Worm (Caenorhabditis elegans) whole organism, L3 larva: Measurements from ENCODE around the gene sec-10.
A peak's percentile ranks its signal among the peaks of the same experiment; 100 is the strongest.

Experiments
- R02D3.7 ChIP-seq: fragments of 150-350 bp; optimal IDR thresholded peaks from 2 replicates; lab custom pipeline; 2014; ENCODE audit warnings: missing biosample characterization, missing genetic modification characterization
- ZK546.5 ChIP-seq: sonication (generic microtip); optimal IDR thresholded peaks from 2 replicates; lab custom pipeline; 2017; ENCODE audit warnings: missing biosample characterization, missing genetic modification characterization
- aly-2 ChIP-seq: fragments of 150-350 bp; optimal IDR thresholded peaks from 2 replicates; lab custom pipeline; 2014; ENCODE audit warnings: missing biosample characterization, missing genetic modification characterization
- ama-1 ChIP-seq: fragments of 150-350 bp; optimal IDR thresholded peaks from 2 replicates; lab custom pipeline; 2018
- ceh-28 ChIP-seq: fragments of 150-350 bp; optimal IDR thresholded peaks from 2 replicates; lab custom pipeline; 2014; ENCODE audit warnings: missing biosample characterization, missing genetic modification reagents, missing genetic modification characterization
- ceh-9 ChIP-seq: sonication (generic microtip); optimal IDR thresholded peaks from 2 replicates; lab custom pipeline; 2018; ENCODE audit warnings: missing biosample characterization, missing genetic modification characterization
- daf-12 ChIP-seq: fragments of 150-350 bp; optimal IDR thresholded peaks from 2 replicates; lab custom pipeline; 2014; ENCODE audit warnings: missing biosample characterization, missing genetic modification reagents, missing genetic modification characterization
- egl-27 ChIP-seq: sonication (generic microtip); optimal IDR thresholded peaks from 4 replicates; lab custom pipeline; 2017; ENCODE audit warnings: missing biosample characterization, missing genetic modification reagents, missing genetic modification characterization
- egl-5 ChIP-seq: fragments of 150-350 bp; optimal IDR thresholded peaks from 2 replicates; lab custom pipeline; 2017; ENCODE audit warnings: missing biosample characterization, missing genetic modification reagents, missing genetic modification characterization, inconsistent platforms
- elt-1 ChIP-seq: fragments of 150-350 bp; optimal IDR thresholded peaks from 2 replicates; lab custom pipeline; 2014; ENCODE audit warnings: missing biosample characterization, missing genetic modification characterization
- elt-2 ChIP-seq: sonication (generic microtip); optimal IDR thresholded peaks from 2 replicates; lab custom pipeline; 2016; ENCODE audit warnings: missing genetic modification reagents, mild to moderate bottlenecking, missing genetic modification characterization, missing compliant biosample characterization
- elt-3 ChIP-seq, 3 experiments: fragments of 150-350 bp in 1 of 3; sonication (generic microtip) in 2 of 3; optimal IDR thresholded peaks; 2 replicates in 2 of 3; 4 replicates in 1 of 3; lab custom pipeline; 2014 to 2017; ENCODE audit warnings: missing biosample characterization in 3 of 3, missing genetic modification characterization in 3 of 3
- fkh-10 ChIP-seq: sonication (generic microtip); optimal IDR thresholded peaks from 2 replicates; lab custom pipeline; 2017; ENCODE audit warnings: missing biosample characterization, missing genetic modification reagents, missing genetic modification characterization
- fkh-2 ChIP-seq: fragments of 150-350 bp; optimal IDR thresholded peaks from 2 replicates; lab custom pipeline; 2014; ENCODE audit warnings: missing biosample characterization, missing genetic modification reagents, missing genetic modification characterization
- hmg-11 ChIP-seq: sonication (generic microtip); optimal IDR thresholded peaks from 2 replicates; lab custom pipeline; 2016; ENCODE audit warnings: missing genetic modification characterization, missing compliant biosample characterization
- jun-1 ChIP-seq: fragments of 150-350 bp; optimal IDR thresholded peaks from 2 replicates; lab custom pipeline; 2014; ENCODE audit warnings: missing biosample characterization, missing genetic modification reagents, missing genetic modification characterization
- lin-15B ChIP-seq: fragments of 150-350 bp; optimal IDR thresholded peaks from 2 replicates; lab custom pipeline; 2014; ENCODE audit warnings: missing biosample characterization, missing genetic modification characterization
- lin-39 ChIP-seq: fragments of 150-350 bp; optimal IDR thresholded peaks from 2 replicates; lab custom pipeline; 2018; ENCODE audit warnings: missing biosample characterization, missing genetic modification reagents, missing genetic modification characterization
- lsy-12 ChIP-seq: sonication (generic microtip); optimal IDR thresholded peaks from 2 replicates; lab custom pipeline; 2016; ENCODE audit warnings: mild to moderate bottlenecking, missing genetic modification characterization, missing compliant biosample characterization
- mdl-1 ChIP-seq: fragments of 150-350 bp; optimal IDR thresholded peaks from 2 replicates; lab custom pipeline; 2014; ENCODE audit warnings: missing biosample characterization, missing genetic modification characterization
- nfya-1 ChIP-seq: sonication (generic microtip); optimal IDR thresholded peaks from 2 replicates; lab custom pipeline; 2017; ENCODE audit warnings: missing genetic modification characterization, mild to moderate bottlenecking, missing compliant biosample characterization, antibody characterized with exemption, moderate library complexity; ENCODE audit not compliant: insufficient read depth
- nhr-11 ChIP-seq: fragments of 150-350 bp; optimal IDR thresholded peaks from 2 replicates; lab custom pipeline; 2014; ENCODE audit warnings: missing biosample characterization, missing genetic modification characterization
- nhr-12 ChIP-seq: fragments of 150-350 bp; optimal IDR thresholded peaks from 2 replicates; lab custom pipeline; 2014; ENCODE audit warnings: missing biosample characterization, missing genetic modification characterization
- nhr-23 ChIP-seq: fragments of 150-350 bp; optimal IDR thresholded peaks from 2 replicates; lab custom pipeline; 2014; ENCODE audit warnings: missing biosample characterization, missing genetic modification reagents, missing genetic modification characterization
- nhr-237 ChIP-seq: fragments of 150-350 bp; optimal IDR thresholded peaks from 2 replicates; lab custom pipeline; 2014; ENCODE audit warnings: missing biosample characterization, missing genetic modification characterization
- nhr-25 ChIP-seq: sonication (generic microtip); optimal IDR thresholded peaks from 2 replicates; lab custom pipeline; 2017; ENCODE audit warnings: missing biosample characterization, missing genetic modification characterization
- nhr-28 ChIP-seq: fragments of 150-350 bp; optimal IDR thresholded peaks from 2 replicates; lab custom pipeline; 2014; ENCODE audit warnings: missing biosample characterization, missing genetic modification characterization
- nhr-43 ChIP-seq: sonication (generic microtip); optimal IDR thresholded peaks from 2 replicates; lab custom pipeline; 2016; ENCODE audit warnings: mild to moderate bottlenecking, missing genetic modification characterization, missing compliant biosample characterization; ENCODE audit not compliant: poor library complexity, severe bottlenecking
- nhr-67 ChIP-seq: fragments of 150-350 bp; optimal IDR thresholded peaks from 2 replicates; lab custom pipeline; 2014; ENCODE audit warnings: missing biosample characterization, missing genetic modification characterization
- nhr-76 ChIP-seq: fragments of 150-350 bp; sonication (generic microtip); optimal IDR thresholded peaks from 5 replicates; lab custom pipeline; 2014; ENCODE audit warnings: missing biosample characterization, missing genetic modification characterization
- nhr-77 ChIP-seq: fragments of 150-350 bp; optimal IDR thresholded peaks from 2 replicates; lab custom pipeline; 2014; ENCODE audit warnings: missing biosample characterization, missing genetic modification characterization
- pha-4 ChIP-seq: fragments of 150-350 bp; optimal IDR thresholded peaks from 2 replicates; lab custom pipeline; 2014; ENCODE audit warnings: missing biosample characterization, missing genetic modification reagents, missing genetic modification characterization
- pqm-1 ChIP-seq: fragments of 150-350 bp; optimal IDR thresholded peaks from 2 replicates; lab custom pipeline; 2017; ENCODE audit warnings: missing biosample characterization, missing genetic modification characterization, inconsistent platforms
- sea-2 ChIP-seq: fragments of 150-350 bp; sonication (generic microtip); optimal IDR thresholded peaks from 4 replicates; lab custom pipeline; 2014; ENCODE audit warnings: missing biosample characterization, missing genetic modification reagents, missing genetic modification characterization
- skn-1 ChIP-seq: fragments of 150-350 bp; optimal IDR thresholded peaks from 2 replicates; lab custom pipeline; 2014; ENCODE audit warnings: missing biosample characterization, missing genetic modification characterization
- snpc-4 ChIP-seq: fragments of 150-350 bp; optimal IDR thresholded peaks from 2 replicates; lab custom pipeline; 2014; ENCODE audit warnings: missing biosample characterization, missing genetic modification characterization
- unc-39 ChIP-seq: sonication (generic microtip); optimal IDR thresholded peaks from 4 replicates; lab custom pipeline; 2017; ENCODE audit warnings: missing biosample characterization, missing genetic modification characterization
- unc-62 ChIP-seq: fragments of 150-350 bp; sonication (generic microtip); optimal IDR thresholded peaks from 4 replicates; lab custom pipeline; 2014; ENCODE audit warnings: missing biosample characterization, missing genetic modification reagents, missing genetic modification characterization
- ztf-4 ChIP-seq: fragments of 150-350 bp; optimal IDR thresholded peaks from 2 replicates; lab custom pipeline; 2014; ENCODE audit warnings: missing biosample characterization, missing genetic modification characterization

Gene sec-10

ce11 chrIV:7791821-7792446, 9.6 kb upstream of the sec-10 start, which contains the start of gene C33H5.13:
TSS of gene C33H5.13 (minus strand) at chrIV:7792263.
- TF ChIP-seq pha-4 (tag; lab: Kevin White, UChicago), result peak; percentile 49
- TF ChIP-seq fkh-10 (GFP tag; lab: Kevin White, UChicago), result no peak
- TF ChIP-seq nhr-67 (tag; lab: Kevin White, UChicago), result no peak
- TF ChIP-seq unc-62 (GFP tag; lab: Kevin White, UChicago), result no peak
- no peak for TF ChIP-seq ztf-4
- TF ChIP-seq pqm-1 (tag; lab: Kevin White, UChicago), result peak; percentile 73
- no peak for TF ChIP-seq ceh-9 (tag; lab: Kevin White, UChicago)
- TF ChIP-seq R02D3.7 (tag; lab: Kevin White, UChicago), result no peak
- no peak for TF ChIP-seq egl-5
- peak; percentile 79 for TF ChIP-seq elt-2 (tag; lab: Kevin White, UChicago)
- TF ChIP-seq daf-12, result no peak
- no peak for TF ChIP-seq fkh-2 (tag; lab: Kevin White, UChicago)

ce11 chrIV:7790801-7791588, 8.7 kb upstream of the sec-10 start, which contains the start of gene rsp-6:
TSS of gene rsp-6 (minus strand) at chrIV:7791229.
- no peak for TF ChIP-seq nhr-237
- TF ChIP-seq fkh-2 (tag; lab: Kevin White, UChicago), result no peak
- no peak for TF ChIP-seq sea-2 (GFP tag; lab: Kevin White, UChicago)
- peak; percentile 97 for TF ChIP-seq pha-4 (tag; lab: Kevin White, UChicago)
- TF ChIP-seq nhr-43, result peak; percentile 64
- TF ChIP-seq elt-3 (tag; optimal IDR thresholded peaks at IDR 0.05; lab: Kevin White, UChicago), result no peak
- peak; percentile 96 for TF ChIP-seq egl-5
- no peak for TF ChIP-seq ZK546.5 (tag; lab: Kevin White, UChicago)
- peak; percentile 28 for TF ChIP-seq unc-62 (GFP tag; lab: Kevin White, UChicago)
- TF ChIP-seq daf-12, result no peak
- peak; percentile 82 for TF ChIP-seq snpc-4
- no peak for TF ChIP-seq nhr-12
- peak; percentile 59 for TF ChIP-seq jun-1 (tag; lab: Kevin White, UChicago)
- peak; percentile 98 for TF ChIP-seq lin-39
- TF ChIP-seq ceh-28 (tag; lab: Kevin White, UChicago), result peak; percentile 40
- TF ChIP-seq lsy-12 (tag; lab: Kevin White, UChicago), result peak; percentile 58
- peak; percentile 97 for TF ChIP-seq lin-15B (tag; lab: Kevin White, UChicago)
- TF ChIP-seq pqm-1 (tag; lab: Kevin White, UChicago), result peak; percentile 44
- TF ChIP-seq unc-39, result no peak
- peak; percentile 9 for TF ChIP-seq egl-27 (tag; lab: Kevin White, UChicago)
- TF ChIP-seq elt-2 (tag; lab: Kevin White, UChicago), result peak; percentile 65
- no peak for TF ChIP-seq nhr-76 (tag; lab: Kevin White, UChicago)
- no peak for TF ChIP-seq ztf-4
- TF ChIP-seq aly-2 (tag; lab: Kevin White, UChicago), result no peak
- peak; percentile 78 for TF ChIP-seq nhr-25
- TF ChIP-seq ama-1 (lab: Kevin White, UChicago), result peak; percentile 75
- no peak for TF ChIP-seq nhr-28 (tag; lab: Kevin White, UChicago)
- TF ChIP-seq nhr-11 (tag; lab: Kevin White, UChicago), result peak; percentile 28
- TF ChIP-seq nhr-23 (tag; lab: Kevin White, UChicago), result peak; percentile 73
- TF ChIP-seq elt-1 (tag; lab: Kevin White, UChicago), result peak; percentile 57
- peak; percentile 90 for TF ChIP-seq skn-1 (tag; lab: Kevin White, UChicago)
- TF ChIP-seq mdl-1 (tag; lab: Kevin White, UChicago), result no peak
- TF ChIP-seq R02D3.7 (tag; lab: Kevin White, UChicago), result peak; percentile 68
- TF ChIP-seq hmg-11 (tag; lab: Kevin White, UChicago), result peak; percentile 66
- TF ChIP-seq nhr-77 (tag; lab: Kevin White, UChicago), result peak; percentile 4
- TF ChIP-seq nfya-1 (tag; lab: Kevin White, UChicago), result peak; percentile 98
